Worm (Caenorhabditis elegans) whole organism, L4 larva: Measurements from ENCODE around the gene K08C7.7.

Experiments
- daf-16 ChIP-seq, 3 experiments: sonication (generic microtip); optimal IDR thresholded peaks; 2 replicates each; lab custom pipeline; 2016 to 2017; ENCODE audit warnings: missing genetic modification characterization in 3 of 3, missing genetic modification reagents in 3 of 3, mild to moderate bottlenecking in 2 of 3, missing compliant biosample characterization in 2 of 3, missing biosample characterization in 1 of 3, moderate library complexity in 1 of 3
- fos-1 ChIP-seq: fragments of 150-350 bp; optimal IDR thresholded peaks from 2 replicates; lab custom pipeline; 2014; ENCODE audit warnings: missing biosample characterization, missing genetic modification characterization
- lin-29 ChIP-seq: fragments of 200-800 bp; sonication (Bioruptor generic); IDR thresholded peaks from 2 replicates; pipeline ENCODE4 v1.3.6; 2022; ENCODE audit warnings: missing genetic modification reagents, missing genetic modification characterization, missing compliant biosample characterization
- mdt-29 ChIP-seq: fragments of 200-800 bp; sonication (Bioruptor generic); IDR thresholded peaks from 2 replicates; pipeline ENCODE4 v1.3.6; 2022; ENCODE audit warnings: missing genetic modification reagents, missing genetic modification characterization, missing compliant biosample characterization
- nhr-76 ChIP-seq: fragments of 150-350 bp; optimal IDR thresholded peaks from 2 replicates; lab custom pipeline; 2014; ENCODE audit warnings: missing biosample characterization, missing genetic modification characterization
- ztf-11 ChIP-seq: fragments of 150-350 bp; optimal IDR thresholded peaks from 2 replicates; lab custom pipeline; 2014; ENCODE audit warnings: missing biosample characterization, missing genetic modification characterization

- no peak for TF ChIP-seq daf-16 (GFP tag; optimal IDR thresholded peaks at IDR 0.05; lab: Kevin White, UChicago)
- no peak for TF ChIP-seq daf-16 (tag; optimal IDR thresholded peaks at IDR 0.05; lab: Kevin White, UChicago)
- TF ChIP-seq fos-1 = no peak
- TF ChIP-seq ztf-11 = no peak
- no peak for TF ChIP-seq nhr-76 (tag; lab: Kevin White, UChicago)
- TF ChIP-seq mdt-29 (GFP tag; lab: Robert Waterston, UW) = no peak
- no peak for TF ChIP-seq lin-29 (GFP tag; lab: Robert Waterston, UW)
Measured at ce11 chrIV:10695203-10695602, 31.0 kb downstream of the K08C7.7 start, which contains the start of gene R102.4.
